Fruit fly (Drosophila melanogaster): ENCODE data around the gene phu.

Gene phu

dm6 chr3R:9533181-9534124 lies 38.9 kb downstream of the phu start (continued):
- TF ChIP-seq ash1 (GFP tag; optimal IDR thresholded peaks at IDR 0.05) = peak; percentile 33
- peak; percentile 90 for TF ChIP-seq CG6654 (GFP tag; optimal IDR thresholded peaks at IDR 0.05)
- TF ChIP-seq CG13775 (GFP tag; optimal IDR thresholded peaks at IDR 0.05) = peak; percentile 97
- TF ChIP-seq CG34224 (GFP tag; IDR thresholded peaks at IDR 0.05; ENCODE audit: partially characterized antibody) = no peak; the same call in 2 of the 3 replicates
- TF ChIP-seq Fer2 (tag; optimal IDR thresholded peaks at IDR 0.05) = peak; percentile 85
- peak; percentile 98 for TF ChIP-seq Oli (tag; optimal IDR thresholded peaks at IDR 0.05)
- TF ChIP-seq row (GFP tag; IDR thresholded peaks at IDR 0.05) = peak; percentile 94
- TF ChIP-seq bcd (GFP tag; optimal IDR thresholded peaks at IDR 0.05) = peak; percentile 97
- TF ChIP-seq ara (GFP tag; IDR thresholded peaks at IDR 0.05) = peak; percentile 77
- peak in 1 of 2 experiments; percentile 98 for TF ChIP-seq Eip74EF (GFP tag; optimal IDR thresholded peaks at IDR 0.05)
- peak; percentile 80 for TF ChIP-seq ci (GFP tag; IDR thresholded peaks at IDR 0.05)
- TF ChIP-seq CG3838 (GFP tag; optimal IDR thresholded peaks at IDR 0.05) = peak; percentile 85
- peak; percentile 93 for TF ChIP-seq Atf6 (GFP tag; IDR thresholded peaks at IDR 0.05)
- TF ChIP-seq HLH3B (GFP tag; IDR thresholded peaks at IDR 0.05) = peak; percentile 72
- TF ChIP-seq CG18011 (GFP tag; optimal IDR thresholded peaks at IDR 0.05) = peak; percentile 88
- peak; percentile 86 for TF ChIP-seq ERR (GFP tag; optimal IDR thresholded peaks at IDR 0.05)
- peak; percentile 92 for TF ChIP-seq CHES-1-like (GFP tag; optimal IDR thresholded peaks at IDR 0.05)
- TF ChIP-seq CG32767 (GFP tag; IDR thresholded peaks at IDR 0.05) = peak; percentile 87
- TF ChIP-seq odd (GFP tag; optimal IDR thresholded peaks at IDR 0.05) = peak; percentile 98
- TF ChIP-seq Spps (tag; optimal IDR thresholded peaks at IDR 0.05) = peak; percentile 84

dm6 chr3R:9534125-9534496 lies 39.5 kb downstream of the phu start:
- peak; percentile 94 for TF ChIP-seq CG11398 (GFP tag; optimal IDR thresholded peaks at IDR 0.05)
- TF ChIP-seq nau (GFP tag; optimal IDR thresholded peaks at IDR 0.05) = peak; percentile 82
- peak; percentile 90 for TF ChIP-seq CG1603 (tag; optimal IDR thresholded peaks at IDR 0.05)
- TF ChIP-seq Ets97D (GFP tag; optimal IDR thresholded peaks at IDR 0.05) = peak; percentile 74
- TF ChIP-seq psq (GFP tag; optimal IDR thresholded peaks at IDR 0.05) = peak; percentile 72
- peak; percentile 84 for TF ChIP-seq org-1 (GFP tag; optimal IDR thresholded peaks at IDR 0.05)
- peak; percentile 90 for TF ChIP-seq CG5953 (GFP tag; IDR thresholded peaks at IDR 0.05)
- peak; percentile 70 for TF ChIP-seq CG8281 (tag; optimal IDR thresholded peaks at IDR 0.05)
- peak; percentile 3 for TF ChIP-seq gfzf (GFP tag; optimal IDR thresholded peaks at IDR 0.05)
- TF ChIP-seq Nf-YA (GFP tag; IDR thresholded peaks at IDR 0.05) = peak; percentile 84
- TF ChIP-seq CG6254 (GFP tag; optimal IDR thresholded peaks at IDR 0.05) = peak; percentile 93
- TF ChIP-seq repo (GFP tag; optimal IDR thresholded peaks at IDR 0.05) = peak; percentile 86
- TF ChIP-seq cato (GFP tag; optimal IDR thresholded peaks at IDR 0.05; ENCODE audit: borderline replicate concordance) = peak; percentile 90
- no peak for TF ChIP-seq CG7745 (tag; optimal IDR thresholded peaks at IDR 0.05)
- peak; percentile 92 for TF ChIP-seq CG1024 (GFP tag; IDR thresholded peaks at IDR 0.05)
- TF ChIP-seq lbe (GFP tag; optimal IDR thresholded peaks at IDR 0.05) = peak; percentile 35
- TF ChIP-seq D19A (tag; optimal IDR thresholded peaks at IDR 0.05) = peak; percentile 91
- TF ChIP-seq esg (GFP tag; conservative IDR thresholded peaks at IDR 0.05) = peak; percentile 92
- peak; percentile 61 for TF ChIP-seq CG10274 (GFP tag; optimal IDR thresholded peaks at IDR 0.05)
- no peak for TF ChIP-seq Scr (GFP tag; IDR thresholded peaks at IDR 0.05; ENCODE audit: partially characterized antibody)
- peak; percentile 89 for TF ChIP-seq CG7786 (GFP tag; optimal IDR thresholded peaks at IDR 0.05)
- TF ChIP-seq ttk (GFP tag; IDR thresholded peaks at IDR 0.05) = peak; percentile 91
- TF ChIP-seq CG9609 (GFP tag; optimal IDR thresholded peaks at IDR 0.05) = peak; percentile 90
- no peak for TF ChIP-seq Doc3 (GFP tag; IDR thresholded peaks at IDR 0.05; ENCODE audit: partially characterized antibody)
- peak; percentile 93 for TF ChIP-seq trem (tag; optimal IDR thresholded peaks at IDR 0.05)
- TF ChIP-seq CG13287 (GFP tag; IDR thresholded peaks at IDR 0.05; ENCODE audit: partially characterized antibody) = no peak
- TF ChIP-seq nerfin-1 (tag; optimal IDR thresholded peaks at IDR 0.05) = peak; percentile 91
- peak; percentile 86 for TF ChIP-seq jing (GFP tag; optimal IDR thresholded peaks at IDR 0.05)
